Worm (Caenorhabditis elegans): ENCODE results near the gene fbxc-47.

fbxc-47 gene

DNA sequence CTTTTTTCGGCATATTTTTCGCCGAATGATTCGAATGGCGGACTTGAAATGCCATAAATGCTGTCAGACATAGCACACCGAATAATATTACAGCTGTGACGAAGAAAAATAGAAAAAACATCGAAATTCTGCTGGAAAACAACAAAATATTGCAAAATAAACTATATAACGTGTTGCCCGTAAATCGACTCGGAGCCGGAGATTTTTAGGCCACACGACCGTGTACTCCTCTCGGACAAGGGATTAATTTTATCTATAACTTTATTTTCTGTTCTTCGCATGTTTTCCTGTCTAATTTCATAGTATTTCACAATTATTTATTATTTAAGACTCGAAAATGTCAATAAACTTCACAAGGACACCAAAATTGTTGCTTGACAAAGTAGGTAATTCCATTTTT, 2.1 kb upstream of the fbxc-47 start, which contains the start of the genes algn-14 and M02B7.2:
algn-14 (minus strand) TSS at position 175 of the 400 bp plus-strand sequence.
M02B7.2 (plus strand) TSS at position 330 of the 400 bp plus-strand sequence.
- TF ChIP-seq C16A3.4 (tag; optimal IDR thresholded peaks at IDR 0.05) (peak; percentile 27), pax-3 (tag; optimal IDR thresholded peaks at IDR 0.05) (peak; percentile 79), nhr-47 (tag; optimal IDR thresholded peaks at IDR 0.05) (peak; percentile 84), aha-1 (tag; optimal IDR thresholded peaks at IDR 0.05) (no peak), ztf-11 (tag; optimal IDR thresholded peaks at IDR 0.05) (peak in 1 of 2 experiments; percentile 82), nhr-76 (tag; optimal IDR thresholded peaks at IDR 0.05) (no peak), hpl-2 (GFP tag; optimal IDR thresholded peaks at IDR 0.05) (no peak), snpc-4 (tag; optimal IDR thresholded peaks at IDR 0.05) (peak; percentile 62), Y116A8C.19 (tag; optimal IDR thresholded peaks at IDR 0.05; ENCODE audit: borderline replicate concordance) (peak; percentile 45), tbx-2 (tag; optimal IDR thresholded peaks at IDR 0.05) (peak; percentile 84), skn-1 (tag; optimal IDR thresholded peaks at IDR 0.05) (no peak), fkh-4 (tag; optimal IDR thresholded peaks at IDR 0.05; ENCODE audit: borderline replicate concordance) (peak; percentile 90), efl-3 (GFP tag; optimal IDR thresholded peaks at IDR 0.05) (no peak), lin-15B (tag; optimal IDR thresholded peaks at IDR 0.05) (no peak), nhr-28 (tag; optimal IDR thresholded peaks at IDR 0.05) (no peak), lin-35 (GFP tag; optimal IDR thresholded peaks at IDR 0.05) (peak; percentile 55 to 61), vab-15 (tag; optimal IDR thresholded peaks at IDR 0.05) (no peak), blmp-1 (tag; optimal IDR thresholded peaks at IDR 0.05) (no peak), F16B12.6 (tag; optimal IDR thresholded peaks at IDR 0.05) (no peak), ztf-4 (tag; optimal IDR thresholded peaks at IDR 0.05) (peak; percentile 43), sup-37 (GFP tag; optimal IDR thresholded peaks at IDR 0.05) (no peak), swsn-7 (tag; optimal IDR thresholded peaks at IDR 0.05) (peak; percentile 78), jun-1 (tag; optimal IDR thresholded peaks at IDR 0.05) (no peak), nhr-12 (tag; optimal IDR thresholded peaks at IDR 0.05) (no peak), hlh-17 (GFP tag; optimal IDR thresholded peaks at IDR 0.05; ENCODE audit: borderline replicate concordance) (no peak), egl-27 (tag; optimal IDR thresholded peaks at IDR 0.05) (no peak), unc-98 (GFP tag; IDR thresholded peaks at IDR 0.05) (peak; percentile 62; the same call in 1 of the 2 replicates), zip-4 (GFP tag; optimal IDR thresholded peaks at IDR 0.05) (no peak), elt-2 (tag; optimal IDR thresholded peaks at IDR 0.05) (peak; percentile 64), dsc-1 (tag; optimal IDR thresholded peaks at IDR 0.05) (peak; percentile 87), C04F5.9 (tag; optimal IDR thresholded peaks at IDR 0.05) (peak; percentile 54), elt-3 (tag; optimal IDR thresholded peaks at IDR 0.05) (no peak), ama-1 (optimal IDR thresholded peaks at IDR 0.05) (no peak), unc-130 (tag; optimal IDR thresholded peaks at IDR 0.05) (no peak), ceh-82 (tag; optimal IDR thresholded peaks at IDR 0.05) (peak; percentile 23 to 44 (median 25)), pag-3 (tag; optimal IDR thresholded peaks at IDR 0.05; ENCODE audit: borderline replicate concordance, insufficient read depth) (no peak), alr-1 (tag; optimal IDR thresholded peaks at IDR 0.05; ENCODE audit: borderline replicate concordance) (no peak), mef-2 (tag; optimal IDR thresholded peaks at IDR 0.05) (no peak), efl-1 (optimal IDR thresholded peaks at IDR 0.05) (peak; percentile 63 to 65), efl-1 (GFP tag; optimal IDR thresholded peaks at IDR 0.05 in 1 of 2) (peak; percentile 63 to 96), mab-9 (GFP tag; IDR thresholded peaks at IDR 0.05) (no peak), nhr-77 (tag; optimal IDR thresholded peaks at IDR 0.05) (peak; percentile 0), nhr-90 (tag; optimal IDR thresholded peaks at IDR 0.05; ENCODE audit: poor library complexity) (peak; percentile 86), nhr-71 (tag; optimal IDR thresholded peaks at IDR 0.05) (peak; percentile 84), ceh-8 (GFP tag; optimal IDR thresholded peaks at IDR 0.05) (no peak), isw-1 (GFP tag; IDR thresholded peaks at IDR 0.05) (peak; percentile 29), lin-14 (GFP tag; optimal IDR thresholded peaks at IDR 0.05) (no peak), zag-1 (tag; optimal IDR thresholded peaks at IDR 0.05) (no peak), nhr-84 (tag; optimal IDR thresholded peaks at IDR 0.05) (no peak), sptf-1 (tag; optimal IDR thresholded peaks at IDR 0.05) (no peak), irx-1 (tag; optimal IDR thresholded peaks at IDR 0.05) (peak; percentile 85), pqm-1 (tag; optimal IDR thresholded peaks at IDR 0.05) (no peak), grh-1 (GFP tag; IDR thresholded peaks at IDR 0.05) (peak; percentile 12; the same call in 1 of the 2 replicates)

Data from whole organism, L1 larva.